Fruit fly (Drosophila melanogaster) whole organism: ENCODE data around the gene Trm7-32.

Source experiments
- Dll ChIP-seq: fragments of >200 bp; optimal IDR thresholded peaks from 2 replicates; lab custom pipeline; 2017
- EcR ChIP-seq, 2 experiments: fragments of >200 bp; optimal IDR thresholded peaks; 2 replicates each; lab custom pipeline; 2017; ENCODE audit warnings: missing biosample characterization in 2 of 2, missing genetic modification characterization in 2 of 2, missing genetic modification reagents in 2 of 2
- usp ChIP-seq: fragments of >200 bp; optimal IDR thresholded peaks from 2 replicates; lab custom pipeline; 2017; ENCODE audit warnings: missing biosample characterization, missing genetic modification characterization, mixed read lengths

DNA sequence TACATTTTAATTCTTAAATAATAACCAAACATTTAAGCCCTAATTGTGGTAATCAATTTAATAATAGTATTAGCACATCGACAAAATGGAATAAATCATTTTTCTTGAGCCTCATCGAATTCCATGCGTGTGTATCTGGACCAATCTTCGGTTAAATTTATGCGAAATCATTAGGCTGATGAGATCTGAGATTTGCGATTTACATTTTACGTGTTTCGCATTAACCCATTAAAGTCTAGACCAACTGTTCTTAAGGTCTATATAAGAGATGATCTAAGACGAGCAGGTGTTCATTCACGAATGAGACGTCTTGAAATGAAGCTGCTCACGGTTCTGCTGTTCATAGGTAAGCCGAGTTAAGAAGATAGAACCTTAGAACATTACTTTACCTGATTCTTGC is 9.0 kb upstream of the Trm7-32 start, which contains the start of gene CG31268:
- no peak for TF ChIP-seq Dll (lab: Kevin White, UChicago)
- no peak for TF ChIP-seq EcR (GFP tag; optimal IDR thresholded peaks at IDR 0.05; lab: Kevin White, UChicago)
- no peak for TF ChIP-seq usp (GFP tag; lab: Kevin White, UChicago)
